Fruit fly (Drosophila melanogaster) whole organism, embryonic: ENCODE measurements around the gene Dh31.

ENCODE experiments used
- CG10274 ChIP-seq: fragments of 200-800 bp; sonication (Bioruptor generic); optimal IDR thresholded peaks from 3 replicates; lab custom pipeline; 2017; ENCODE audit warnings: missing biosample characterization, mild to moderate bottlenecking, missing genetic modification characterization
- CG16863 ChIP-seq: fragments of 200-800 bp; sonication (Bioruptor generic); optimal IDR thresholded peaks from 3 replicates; lab custom pipeline; 2016; ENCODE audit warnings: missing biosample characterization, missing genetic modification characterization
- CG7372 ChIP-seq: fragments of 200-800 bp; sonication (Bioruptor generic); IDR thresholded peaks from 2 replicates; pipeline ENCODE4 v1.3.6; 2022; ENCODE audit warnings: missing biosample characterization, missing genetic modification characterization
- CG7839 ChIP-seq: fragments of 200-800 bp; sonication (Bioruptor generic); optimal IDR thresholded peaks from 3 replicates; lab custom pipeline; 2018; ENCODE audit warnings: missing biosample characterization, mild to moderate bottlenecking, missing genetic modification characterization, moderate library complexity
- CkIIα-i1 ChIP-seq: fragments of 200-800 bp; sonication (Bioruptor generic); IDR thresholded peaks from 2 replicates; pipeline ENCODE4 v1.3.6; 2022; ENCODE audit warnings: missing biosample characterization, missing genetic modification characterization
- Gsc ChIP-seq: fragments of 200-800 bp; sonication (Bioruptor generic); IDR thresholded peaks from 2 replicates; pipeline ENCODE4 v1.3.6; 2022; ENCODE audit warnings: missing biosample characterization, missing genetic modification characterization
- Kr ChIP-seq: fragments of 200-800 bp; sonication (Bioruptor generic); optimal IDR thresholded peaks from 2 replicates; lab custom pipeline; 2017; ENCODE audit warnings: missing biosample characterization, mild to moderate bottlenecking, missing genetic modification characterization
- br ChIP-seq: fragments of >200 bp; optimal IDR thresholded peaks from 2 replicates; lab custom pipeline; 2017
- chm ChIP-seq: fragments of 200-800 bp; sonication (Bioruptor generic); IDR thresholded peaks from 2 replicates; pipeline ENCODE4 v1.3.6; 2022; ENCODE audit warnings: missing biosample characterization, missing genetic modification characterization
- ham ChIP-seq: fragments of 200-800 bp; sonication (Bioruptor generic); IDR thresholded peaks from 2 replicates; pipeline ENCODE4 v1.3.6; 2022; ENCODE audit warnings: missing biosample characterization, missing genetic modification characterization
- pan ChIP-seq, 4 experiments: fragments of >200 bp in 3 of 4; fragments of 200-800 bp in 1 of 4; sonication (Bioruptor generic) in 1 of 4; optimal IDR thresholded peaks in 3 of 4; IDR thresholded peaks in 1 of 4; 2 replicates each; pipeline versions ENCODE4 v1.3.6 to Lab custom; 2017 to 2022; ENCODE audit warnings: missing biosample characterization in 2 of 4, missing genetic modification characterization in 2 of 4, mixed read lengths in 1 of 4
- so ChIP-seq: fragments of 200-800 bp; sonication (Bioruptor generic); IDR thresholded peaks from 3 replicates; pipeline ENCODE4 v1.3.6; 2022; ENCODE audit warnings: missing biosample characterization, missing genetic modification characterization
- wek ChIP-seq: fragments of 200-800 bp; sonication (Bioruptor generic); optimal IDR thresholded peaks from 3 replicates; lab custom pipeline; 2018; ENCODE audit warnings: missing biosample characterization, mild to moderate bottlenecking, missing genetic modification characterization, moderate library complexity

DNA sequence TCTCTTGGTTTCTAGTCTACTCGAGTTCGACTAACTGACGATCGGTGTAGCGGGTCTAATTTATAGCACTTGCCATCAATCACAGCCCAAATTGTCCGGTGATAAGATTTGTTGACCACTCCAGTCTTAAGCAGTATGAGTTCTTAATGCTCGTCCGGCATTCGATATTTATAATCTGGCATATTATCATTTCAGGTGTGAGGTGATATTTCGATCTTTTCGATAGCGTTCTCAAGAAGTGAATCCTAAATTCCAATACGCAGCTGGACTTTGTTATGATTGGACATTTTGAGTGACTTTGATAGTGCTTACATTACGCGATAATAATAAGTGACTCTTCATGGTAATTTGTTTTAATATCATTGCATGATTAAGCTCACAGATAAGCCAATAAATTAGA, 10.4 kb downstream of the Dh31 start, which contains the start of gene Bace:
- no peak for TF ChIP-seq so (GFP tag; lab: Robert Waterston, UW)
- TF ChIP-seq chm (GFP tag; lab: Robert Waterston, UW), result no peak
- TF ChIP-seq pan (optimal IDR thresholded peaks at IDR 0.05; lab: Kevin White, UChicago), result no peak
- no peak for TF ChIP-seq pan (GFP tag; optimal IDR thresholded peaks at IDR 0.05 in 1 of 2, IDR thresholded peaks at IDR 0.05 in 1 of 2)
- TF ChIP-seq CG10274 (GFP tag; lab: Kevin White, UChicago), result no peak
- no peak for TF ChIP-seq Gsc (GFP tag; lab: Robert Waterston, UW)
- no peak for TF ChIP-seq CkIIα-i1
- no peak for TF ChIP-seq wek (GFP tag; lab: Kevin White, UChicago)
- no peak for TF ChIP-seq CG16863 (GFP tag; lab: Kevin White, UChicago)
- TF ChIP-seq br (lab: Kevin White, UChicago), result no peak
- no peak for TF ChIP-seq CG7839 (tag; lab: Kevin White, UChicago)
- no peak for TF ChIP-seq ham (GFP tag; lab: Robert Waterston, UW)
- TF ChIP-seq CG7372, result no peak
- no peak for TF ChIP-seq Kr (GFP tag; lab: Kevin White, UChicago)
